Fruit fly (Drosophila melanogaster) whole organism, embryonic: ENCODE data around the gene CNPYb.
A peak's percentile ranks its signal among the peaks of the same experiment; 100 is the strongest.

Experiments used
- Ada2b ChIP-seq: fragments of 200-800 bp; sonication (Bioruptor generic); IDR thresholded peaks from 2 replicates; pipeline ENCODE4 v1.3.6; 2022; ENCODE audit warnings: missing biosample characterization, missing genetic modification characterization
- Asciz ChIP-seq: fragments of 200-800 bp; sonication (Bioruptor generic); optimal IDR thresholded peaks from 2 replicates; lab custom pipeline; 2017; ENCODE audit warnings: missing biosample characterization, mild to moderate bottlenecking, missing genetic modification characterization, missing genetic modification reagents
- CG10321 ChIP-seq: fragments of 200-800 bp; sonication (Bioruptor generic); IDR thresholded peaks from 2 replicates; pipeline ENCODE4 v1.3.6; 2022; ENCODE audit warnings: missing biosample characterization, missing genetic modification characterization
- CG10654 ChIP-seq: fragments of 200-800 bp; sonication (Bioruptor generic); optimal IDR thresholded peaks from 2 replicates; lab custom pipeline; 2016; ENCODE audit warnings: missing biosample characterization, missing genetic modification characterization
- CG11456 ChIP-seq: fragments of 200-800 bp; sonication (Bioruptor generic); IDR thresholded peaks from 3 replicates; pipeline ENCODE4 v1.3.6; 2022; ENCODE audit warnings: missing biosample characterization, missing genetic modification characterization
- CG12071 ChIP-seq: fragments of 200-800 bp; sonication (Bioruptor generic); optimal IDR thresholded peaks from 3 replicates; lab custom pipeline; 2018; ENCODE audit warnings: missing biosample characterization, mild to moderate bottlenecking, missing genetic modification characterization
- CG12155 ChIP-seq: fragments of 200-800 bp; sonication (Bioruptor generic); optimal IDR thresholded peaks from 3 replicates; lab custom pipeline; 2016; ENCODE audit warnings: missing biosample characterization, missing genetic modification characterization
- CG12391 ChIP-seq: fragments of 200-800 bp; sonication (Bioruptor generic); optimal IDR thresholded peaks from 3 replicates; lab custom pipeline; 2018; ENCODE audit warnings: missing biosample characterization, mild to moderate bottlenecking, missing genetic modification characterization, moderate library complexity
- CG12744 ChIP-seq: fragments of 200-800 bp; sonication (Bioruptor generic); optimal IDR thresholded peaks from 2 replicates; lab custom pipeline; 2016; ENCODE audit warnings: missing biosample characterization, missing genetic modification characterization
- CG12769 ChIP-seq: fragments of 200-800 bp; sonication (Bioruptor generic); optimal IDR thresholded peaks from 2 replicates; lab custom pipeline; 2019; ENCODE audit warnings: missing biosample characterization, mild to moderate bottlenecking, missing genetic modification characterization, moderate library complexity
- CG15269 ChIP-seq: fragments of 200-800 bp; sonication (Bioruptor generic); optimal IDR thresholded peaks from 2 replicates; lab custom pipeline; 2018; ENCODE audit warnings: missing biosample characterization, mild to moderate bottlenecking, missing genetic modification characterization, moderate library complexity
- CG2199 ChIP-seq: fragments of 200-800 bp; sonication (Bioruptor generic); IDR thresholded peaks from 3 replicates; pipeline ENCODE4 v1.3.6; 2022; ENCODE audit warnings: missing biosample characterization, missing genetic modification characterization
- CG30431 ChIP-seq: fragments of 200-800 bp; sonication (Bioruptor generic); optimal IDR thresholded peaks from 2 replicates; lab custom pipeline; 2017; ENCODE audit warnings: missing biosample characterization, missing genetic modification characterization
- CG34422 ChIP-seq: fragments of 200-800 bp; sonication (Bioruptor generic); IDR thresholded peaks from 3 replicates; pipeline ENCODE4 v1.3.6; 2022; ENCODE audit warnings: missing biosample characterization, missing genetic modification characterization
- CG42726 ChIP-seq: fragments of 200-800 bp; sonication (Bioruptor generic); IDR thresholded peaks from 2 replicates; pipeline ENCODE4 v1.3.6; 2022; ENCODE audit warnings: missing biosample characterization, missing genetic modification characterization; ENCODE audit not compliant: partially characterized antibody
- CG4707 ChIP-seq: fragments of 200-800 bp; sonication (Bioruptor generic); optimal IDR thresholded peaks from 2 replicates; lab custom pipeline; 2018; ENCODE audit warnings: missing biosample characterization, mild to moderate bottlenecking, missing genetic modification characterization, moderate library complexity
- CG5953 ChIP-seq: fragments of 200-800 bp; sonication (Bioruptor generic); IDR thresholded peaks from 2 replicates; pipeline ENCODE4 v1.3.6; 2022; ENCODE audit warnings: missing biosample characterization, missing genetic modification characterization
- CG6175 ChIP-seq: fragments of 200-800 bp; sonication (Bioruptor generic); IDR thresholded peaks from 3 replicates; pipeline ENCODE4 v1.3.6; 2022; ENCODE audit warnings: missing biosample characterization, missing genetic modification characterization
- CG6765 ChIP-seq: fragments of 200-800 bp; sonication (Bioruptor generic); optimal IDR thresholded peaks from 3 replicates; lab custom pipeline; 2017; ENCODE audit warnings: missing biosample characterization, mild to moderate bottlenecking, missing genetic modification characterization
- CG8944 ChIP-seq: fragments of 200-800 bp; sonication (Bioruptor generic); optimal IDR thresholded peaks from 3 replicates; lab custom pipeline; 2016; ENCODE audit warnings: missing biosample characterization, missing genetic modification characterization
- CG9797 ChIP-seq: fragments of 200-800 bp; sonication (Bioruptor generic); optimal IDR thresholded peaks from 3 replicates; lab custom pipeline; 2018; ENCODE audit warnings: missing biosample characterization, mild to moderate bottlenecking, missing genetic modification characterization
- Camta ChIP-seq: fragments of 200-800 bp; sonication (Bioruptor generic); optimal IDR thresholded peaks from 2 replicates; lab custom pipeline; 2016; ENCODE audit warnings: missing biosample characterization, missing genetic modification characterization
- CkIIα-i1 ChIP-seq: fragments of 200-800 bp; sonication (Bioruptor generic); IDR thresholded peaks from 2 replicates; pipeline ENCODE4 v1.3.6; 2022; ENCODE audit warnings: missing biosample characterization, missing genetic modification characterization
- E2f2 ChIP-seq: fragments of 200-800 bp; sonication (Bioruptor generic); IDR thresholded peaks from 2 replicates; pipeline ENCODE4 v1.3.6; 2022; ENCODE audit warnings: missing biosample characterization, missing genetic modification characterization
- HLH54F ChIP-seq: fragments of 200-800 bp; sonication (Bioruptor generic); optimal IDR thresholded peaks from 3 replicates; lab custom pipeline; 2016; ENCODE audit warnings: missing biosample characterization, missing genetic modification characterization
- Mes4 ChIP-seq: fragments of 200-800 bp; sonication (Bioruptor generic); optimal IDR thresholded peaks from 2 replicates; lab custom pipeline; 2016; ENCODE audit warnings: missing biosample characterization, missing genetic modification characterization
- Mrtf ChIP-seq: fragments of 200-800 bp; sonication (Bioruptor generic); IDR thresholded peaks from 3 replicates; pipeline ENCODE4 v1.3.6; 2022; ENCODE audit warnings: missing biosample characterization, missing genetic modification characterization
- Rfx ChIP-seq: fragments of 200-800 bp; sonication (Bioruptor generic); IDR thresholded peaks from 2 replicates; pipeline ENCODE4 v1.3.6; 2022; ENCODE audit warnings: missing biosample characterization, missing genetic modification characterization
- Sin3A ChIP-seq: fragments of >200 bp; optimal IDR thresholded peaks from 2 replicates; lab custom pipeline; 2018
- Six4 ChIP-seq: fragments of 200-800 bp; sonication (Bioruptor generic); optimal IDR thresholded peaks from 2 replicates; lab custom pipeline; 2016; ENCODE audit warnings: missing biosample characterization, missing genetic modification characterization
- Trl ChIP-seq, 3 experiments: fragments of >200 bp in 2 of 3; fragments of 200-800 bp in 1 of 3; sonication (Bioruptor generic) in 1 of 3; optimal IDR thresholded peaks; 2 replicates in 1 of 3; 3 replicates in 2 of 3; lab custom pipeline; 2016 to 2017; ENCODE audit warnings: missing biosample characterization in 1 of 3, missing genetic modification characterization in 1 of 3
- ab ChIP-seq: fragments of 200-800 bp; sonication (Bioruptor generic); optimal IDR thresholded peaks from 2 replicates; lab custom pipeline; 2016; ENCODE audit warnings: missing biosample characterization, missing genetic modification characterization
- al ChIP-seq: fragments of 200-800 bp; sonication (Bioruptor generic); IDR thresholded peaks from 2 replicates; pipeline ENCODE4 v1.3.6; 2022; ENCODE audit warnings: missing biosample characterization, missing genetic modification characterization
- br ChIP-seq: fragments of >200 bp; optimal IDR thresholded peaks from 2 replicates; lab custom pipeline; 2017
- da ChIP-seq: fragments of 200-800 bp; sonication (Bioruptor generic); optimal IDR thresholded peaks from 2 replicates; lab custom pipeline; 2016; ENCODE audit warnings: missing biosample characterization, missing genetic modification characterization
- emc ChIP-seq: fragments of 200-800 bp; sonication (Bioruptor generic); optimal IDR thresholded peaks from 2 replicates; lab custom pipeline; 2016; ENCODE audit warnings: missing biosample characterization, missing genetic modification characterization
- ewg ChIP-seq: fragments of 200-800 bp; sonication (Bioruptor generic); optimal IDR thresholded peaks from 3 replicates; lab custom pipeline; 2017; ENCODE audit warnings: mild to moderate bottlenecking, missing biosample characterization, missing genetic modification reagents, missing genetic modification characterization
- fru ChIP-seq: fragments of >200 bp; optimal IDR thresholded peaks from 2 replicates; lab custom pipeline; 2017
- gcm ChIP-seq: fragments of 200-800 bp; sonication (Bioruptor generic); optimal IDR thresholded peaks from 2 replicates; lab custom pipeline; 2019; ENCODE audit warnings: missing biosample characterization, mild to moderate bottlenecking, missing genetic modification characterization, moderate library complexity
- gro ChIP-seq: fragments of 200-800 bp; sonication (Bioruptor generic); optimal IDR thresholded peaks from 2 replicates; lab custom pipeline; 2016; ENCODE audit warnings: missing biosample characterization, missing genetic modification characterization
- ind ChIP-seq: fragments of 200-800 bp; sonication (Bioruptor generic); optimal IDR thresholded peaks from 3 replicates; lab custom pipeline; 2016; ENCODE audit warnings: missing biosample characterization, missing genetic modification characterization
- insv ChIP-seq, 2 experiments: fragments of 200-800 bp; sonication (Bioruptor generic); optimal IDR thresholded peaks; 3 replicates each; lab custom pipeline; 2016 to 2018; ENCODE audit warnings: missing biosample characterization in 2 of 2, missing genetic modification characterization in 2 of 2
- lilli ChIP-seq: fragments of 200-800 bp; sonication (Bioruptor generic); optimal IDR thresholded peaks from 3 replicates; lab custom pipeline; 2016; ENCODE audit warnings: missing biosample characterization, missing genetic modification characterization
- mam ChIP-seq: fragments of 200-800 bp; sonication (Bioruptor generic); optimal IDR thresholded peaks from 3 replicates; lab custom pipeline; 2016; ENCODE audit warnings: missing biosample characterization, missing genetic modification characterization
- otp ChIP-seq: fragments of 200-800 bp; sonication (Bioruptor generic); IDR thresholded peaks from 3 replicates; pipeline ENCODE4, ENCODE4 v1.3.6; 2022; ENCODE audit warnings: missing biosample characterization, missing genetic modification characterization
- sd ChIP-seq: fragments of 200-800 bp; sonication (Bioruptor generic); optimal IDR thresholded peaks from 3 replicates; lab custom pipeline; 2018; ENCODE audit warnings: missing biosample characterization, mild to moderate bottlenecking, missing genetic modification characterization, moderate library complexity
- sisA ChIP-seq: fragments of 200-800 bp; sonication (Bioruptor generic); IDR thresholded peaks from 2 replicates; pipeline ENCODE4 v1.3.6; 2022; ENCODE audit warnings: missing biosample characterization, missing genetic modification characterization
- unc-4 ChIP-seq: fragments of 200-800 bp; sonication (Bioruptor generic); IDR thresholded peaks from 2 replicates; pipeline ENCODE4 v1.3.6; 2022; ENCODE audit warnings: missing biosample characterization, missing genetic modification characterization; ENCODE audit not compliant: partially characterized antibody
- unpg ChIP-seq: fragments of 200-800 bp; sonication (Bioruptor generic); optimal IDR thresholded peaks from 3 replicates; lab custom pipeline; 2018; ENCODE audit warnings: missing biosample characterization, mild to moderate bottlenecking, missing genetic modification characterization, moderate library complexity
- zfh1 ChIP-seq: fragments of 200-800 bp; sonication (Bioruptor generic); IDR thresholded peaks from 3 replicates; pipeline ENCODE4 v1.3.6; 2022; ENCODE audit warnings: missing biosample characterization, missing genetic modification characterization
- zfh2 ChIP-seq: fragments of 200-800 bp; sonication (Bioruptor generic); optimal IDR thresholded peaks from 2 replicates; lab custom pipeline; 2016; ENCODE audit warnings: missing biosample characterization, missing genetic modification characterization

CNPYb gene

DNA sequence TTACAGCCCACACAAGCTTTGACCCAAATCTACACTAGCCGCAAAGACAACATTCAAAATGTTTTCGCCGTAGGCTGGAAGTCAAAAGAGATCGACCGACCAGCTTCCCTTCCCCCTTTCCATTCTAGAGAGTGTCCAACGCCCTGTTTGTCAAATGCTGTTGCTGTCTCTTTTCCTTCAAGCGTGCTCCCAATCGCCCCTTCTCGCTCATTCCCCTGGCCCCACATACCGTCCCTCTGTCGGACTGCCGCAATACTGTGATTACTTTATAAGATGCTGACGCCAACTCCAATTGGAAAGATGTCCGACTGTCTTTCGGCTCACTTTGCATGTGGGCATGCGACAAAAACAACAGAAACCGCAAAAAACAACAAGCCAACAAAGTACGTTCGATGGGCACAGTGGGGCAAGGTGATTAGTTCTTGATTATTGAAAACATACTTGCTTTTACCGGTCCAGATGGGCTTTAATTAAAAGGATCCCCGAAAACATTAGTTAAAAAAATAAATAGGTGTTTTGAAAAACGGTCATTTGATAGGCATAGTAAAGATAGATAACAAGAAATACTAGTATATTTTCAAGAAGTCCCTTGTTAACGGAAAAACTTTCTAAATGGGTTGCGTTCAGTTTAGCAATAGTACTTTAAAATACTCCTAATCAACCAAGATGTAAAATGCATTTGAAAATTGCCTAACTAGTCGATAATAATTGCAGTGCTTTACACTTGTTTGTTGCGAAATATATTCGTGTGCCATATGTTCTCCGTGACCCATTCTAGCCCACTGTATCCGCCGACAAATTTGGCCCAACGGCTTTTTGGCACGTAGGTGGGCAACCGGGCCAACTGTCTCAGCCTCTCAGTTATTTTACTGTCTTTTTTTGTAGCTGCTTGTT, 16.0 kb downstream of the CNPYb start:
- TF ChIP-seq Six4 (GFP tag; lab: Kevin White, UChicago) (no peak), CG4707 (GFP tag; lab: Kevin White, UChicago) (no peak), CG6175 (GFP tag; lab: Robert Waterston, UW) (no peak), sd (tag; lab: Kevin White, UChicago) (no peak), Mrtf (GFP tag; lab: Robert Waterston, UW) (no peak), CG9797 (GFP tag; lab: Kevin White, UChicago) (no peak), br (no peak), CG12071 (no peak), CG10654 (GFP tag; lab: Kevin White, UChicago) (no peak), E2f2 (GFP tag; lab: Robert Waterston, UW) (0 out of 2 replicates have a peak, but pooled peaks have one; percentile 9), lilli (GFP tag; lab: Kevin White, UChicago) (peak; percentile 50), CG6765 (GFP tag; lab: Kevin White, UChicago) (no peak), insv (GFP tag; optimal IDR thresholded peaks at IDR 0.05; lab: Kevin White, UChicago) (no peak), CG12391 (peak; percentile 17), CG12769 (tag; lab: Kevin White, UChicago) (peak; percentile 67), zfh2 (peak; percentile 14), mam (peak; percentile 18), emc (GFP tag; lab: Kevin White, UChicago) (no peak), sisA (GFP tag; lab: Robert Waterston, UW) (no peak), Camta (GFP tag; lab: Kevin White, UChicago) (no peak), Sin3A (lab: Kevin White, UChicago) (no peak), zfh1 (GFP tag; lab: Robert Waterston, UW) (no peak), unpg (no peak), Ada2b (GFP tag; lab: Robert Waterston, UW) (no peak), CG11456 (GFP tag; lab: Robert Waterston, UW) (peak; percentile 64; the same call in 1 of the 3 replicates), CG30431 (GFP tag; lab: Kevin White, UChicago) (no peak), CG2199 (peak; percentile 24; the same call in 1 of the 3 replicates), HLH54F (GFP tag; lab: Kevin White, UChicago) (peak; percentile 14), CG5953 (GFP tag; lab: Robert Waterston, UW) (no peak), unc-4 (no peak), CG12744 (GFP tag; lab: Kevin White, UChicago) (no peak), ab (GFP tag; lab: Kevin White, UChicago) (no peak), otp (GFP tag; lab: Robert Waterston, UW) (no peak), gro (GFP tag; lab: Kevin White, UChicago) (no peak), CG15269 (tag; lab: Kevin White, UChicago) (peak; percentile 38), CG42726 (GFP tag; lab: Robert Waterston, UW) (no peak), Mes4 (GFP tag; lab: Kevin White, UChicago) (no peak), ind (GFP tag; lab: Kevin White, UChicago) (peak; percentile 40), Trl (optimal IDR thresholded peaks at IDR 0.05; lab: Kevin White, UChicago) (no peak), Trl (GFP tag; optimal IDR thresholded peaks at IDR 0.05; lab: Kevin White, UChicago) (no peak), gcm (GFP tag; lab: Kevin White, UChicago) (no peak), CkIIα-i1 (GFP tag; lab: Robert Waterston, UW) (no peak), CG12155 (GFP tag; lab: Kevin White, UChicago) (no peak), CG10321 (GFP tag; lab: Robert Waterston, UW) (peak; percentile 47; the same call in 1 of the 2 replicates), ewg (peak; percentile 4), Rfx (peak; percentile 47), CG8944 (peak; percentile 4), fru (lab: Kevin White, UChicago) (no peak), CG34422 (GFP tag; lab: Robert Waterston, UW) (no peak), al (GFP tag; lab: Robert Waterston, UW) (no peak), Asciz (no peak), da (GFP tag; lab: Kevin White, UChicago) (no peak)
